Worm (Caenorhabditis elegans) whole organism, young adult: ENCODE results near the gene Y66A7A.7.

Experiments
- B0035.1 ChIP-seq: sonication (generic microtip); optimal IDR thresholded peaks from 2 replicates; lab custom pipeline; 2016; ENCODE audit warnings: missing genetic modification characterization, mild to moderate bottlenecking, missing compliant biosample characterization, missing genotype, missing genetic modification reagents
- madf-6 ChIP-seq: fragments of 200-800 bp; sonication (Bioruptor generic); IDR thresholded peaks from 2 replicates; pipeline ENCODE4 v1.3.6; 2022; ENCODE audit warnings: missing genetic modification reagents, missing genetic modification characterization, missing compliant biosample characterization

- no peak for TF ChIP-seq madf-6 (GFP tag; lab: Robert Waterston, UW)
- TF ChIP-seq B0035.1 = no peak
Measured at ce11 chrIII:11629354-11629753, at the start of gene Y66A7A.7.
